Fruit fly (Drosophila melanogaster): ENCODE measurements around the gene Gapdh2.

The Gapdh2 gene

dm6 chrX:15869843-15870242 is 1.9 kb downstream of the Gapdh2 start, which contains the start of gene CG16952 (continued):
- TF ChIP-seq CG1647 (GFP tag; optimal IDR thresholded peaks at IDR 0.05) (no peak), CG2712 (tag; optimal IDR thresholded peaks at IDR 0.05) (no peak), cas (GFP tag; IDR thresholded peaks at IDR 0.05) (no peak), tgo (GFP tag; IDR thresholded peaks at IDR 0.05) (no peak), HLHmδ (GFP tag; optimal IDR thresholded peaks at IDR 0.05) (no peak), crp (GFP tag; optimal IDR thresholded peaks at IDR 0.05) (peak in 1 of 2 experiments; percentile 41), CG10959 (GFP tag; IDR thresholded peaks at IDR 0.05) (no peak), nmo (GFP tag; optimal IDR thresholded peaks at IDR 0.05) (peak; percentile 61), C15 (GFP tag; IDR thresholded peaks at IDR 0.05) (no peak), MESR4 (GFP tag; optimal IDR thresholded peaks at IDR 0.05) (no peak), unc-4 (GFP tag; IDR thresholded peaks at IDR 0.05; ENCODE audit: partially characterized antibody) (peak; percentile 89), trem (tag; optimal IDR thresholded peaks at IDR 0.05) (peak; percentile 72), Fer2 (tag; optimal IDR thresholded peaks at IDR 0.05) (no peak), CG14441 (GFP tag; IDR thresholded peaks at IDR 0.05) (no peak), CG14014 (GFP tag; IDR thresholded peaks at IDR 0.05) (no peak), wek (GFP tag; optimal IDR thresholded peaks at IDR 0.05) (no peak), CG6272 (GFP tag; IDR thresholded peaks at IDR 0.05) (no peak), Lpt (GFP tag; optimal IDR thresholded peaks at IDR 0.05) (no peak), btn (GFP tag; optimal IDR thresholded peaks at IDR 0.05) (no peak), CG1832 (GFP tag; optimal IDR thresholded peaks at IDR 0.05) (no peak), CG17802 (tag; optimal IDR thresholded peaks at IDR 0.05) (peak; percentile 31), CG18262 (tag; optimal IDR thresholded peaks at IDR 0.05) (no peak), pfk (GFP tag; optimal IDR thresholded peaks at IDR 0.05) (no peak), sens (GFP tag) (peak; percentile 64), gsb-n (tag; optimal IDR thresholded peaks at IDR 0.05) (no peak), crc (GFP tag; optimal IDR thresholded peaks at IDR 0.05) (no peak), CG14050 (GFP tag; IDR thresholded peaks at IDR 0.05) (no peak), toy (GFP tag; IDR thresholded peaks at IDR 0.05) (no peak), CG16779 (GFP tag; IDR thresholded peaks at IDR 0.05) (no peak), Xbp1 (GFP tag; optimal IDR thresholded peaks at IDR 0.05) (no peak), Atf-2 (GFP tag; optimal IDR thresholded peaks at IDR 0.05) (no peak), CG4282 (GFP tag; optimal IDR thresholded peaks at IDR 0.05) (no peak), Adf1 (GFP tag; IDR thresholded peaks at IDR 0.05) (no peak), CG10462 (GFP tag; optimal IDR thresholded peaks at IDR 0.05) (peak; percentile 55), CG9932 (GFP tag; IDR thresholded peaks at IDR 0.05) (peak; percentile 40; the same call in 1 of the 2 replicates), CG7928 (GFP tag; optimal IDR thresholded peaks at IDR 0.05) (no peak), fd102C (GFP tag; optimal IDR thresholded peaks at IDR 0.05) (no peak), bsh (GFP tag; optimal IDR thresholded peaks at IDR 0.05) (no peak), HHEX (GFP tag; optimal IDR thresholded peaks at IDR 0.05) (no peak), CG6683 (GFP tag; optimal IDR thresholded peaks at IDR 0.05) (no peak), Elba2 (GFP tag; optimal IDR thresholded peaks at IDR 0.05) (no peak), CG7963 (GFP tag; IDR thresholded peaks at IDR 0.05; ENCODE audit: partially characterized antibody) (peak; percentile 88), Dip3 (GFP tag; optimal IDR thresholded peaks at IDR 0.05) (no peak), dmrt99B (tag; optimal IDR thresholded peaks at IDR 0.05) (no peak), CG3847 (GFP tag; IDR thresholded peaks at IDR 0.05) (no peak), CG11560 (tag; IDR thresholded peaks at IDR 0.05) (no peak), yki (optimal IDR thresholded peaks at IDR 0.05) (no peak), gsb (GFP tag; IDR thresholded peaks at IDR 0.05) (no peak), Dfd (GFP tag; optimal IDR thresholded peaks at IDR 0.05) (no peak), cato (GFP tag; optimal IDR thresholded peaks at IDR 0.05; ENCODE audit: borderline replicate concordance) (no peak), ind (GFP tag; optimal IDR thresholded peaks at IDR 0.05) (no peak), CG8089 (GFP tag; optimal IDR thresholded peaks at IDR 0.05) (no peak), fd3F (GFP tag; optimal IDR thresholded peaks at IDR 0.05) (no peak)
